Worm (Caenorhabditis elegans) whole organism, young adult: ENCODE data around the gene srd-8.
A peak's percentile ranks its signal among the peaks of the same experiment; 100 is the strongest.

Source experiments
- B0035.1 ChIP-seq: sonication (generic microtip); optimal IDR thresholded peaks from 2 replicates; lab custom pipeline; 2016; ENCODE audit warnings: missing genetic modification characterization, mild to moderate bottlenecking, missing compliant biosample characterization, missing genotype, missing genetic modification reagents
- B0336.3 ChIP-seq: fragments of 200-800 bp; sonication (Bioruptor generic); IDR thresholded peaks from 2 replicates; pipeline ENCODE4 v1.3.6; 2022; ENCODE audit warnings: missing genetic modification characterization, missing compliant biosample characterization
- C06A6.2 ChIP-seq: fragments of 200-800 bp; sonication (Bioruptor generic); conservative IDR thresholded peaks from 2 replicates; pipeline ENCODE4 v1.3.6; 2022; ENCODE audit warnings: missing genetic modification characterization, missing compliant biosample characterization
- D2030.7 ChIP-seq: fragments of 200-800 bp; sonication (Bioruptor generic); IDR thresholded peaks from 2 replicates; pipeline ENCODE4 v1.3.6; 2022; ENCODE audit warnings: missing genetic modification reagents, missing genetic modification characterization, missing compliant biosample characterization
- F10E7.11 ChIP-seq: sonication (generic microtip); optimal IDR thresholded peaks from 2 replicates; lab custom pipeline; 2017; ENCODE audit warnings: mild to moderate bottlenecking, missing genetic modification characterization, moderate library complexity, missing compliant biosample characterization
- F23B12.7 ChIP-seq: sonication (generic microtip); optimal IDR thresholded peaks from 2 replicates; lab custom pipeline; 2017; ENCODE audit warnings: missing genetic modification characterization, mild to moderate bottlenecking, missing compliant biosample characterization, antibody characterized with exemption, moderate library complexity; ENCODE audit not compliant: insufficient read depth
- F52B5.7 ChIP-seq: sonication (generic microtip); optimal IDR thresholded peaks from 2 replicates; lab custom pipeline; 2016; ENCODE audit warnings: mild to moderate bottlenecking, missing genetic modification characterization, missing compliant biosample characterization
- K11D2.4 ChIP-seq: fragments of 200-800 bp; sonication (Bioruptor generic); IDR thresholded peaks from 2 replicates; pipeline ENCODE4 v1.3.6; 2022; ENCODE audit warnings: missing genetic modification reagents, missing genetic modification characterization, missing compliant biosample characterization
- K12H6.12 ChIP-seq: fragments of 200-800 bp; sonication (Bioruptor generic); optimal IDR thresholded peaks from 2 replicates; lab custom pipeline; 2018; ENCODE audit warnings: mild to moderate bottlenecking, missing genetic modification characterization, missing compliant biosample characterization
- Y79H2A.3 ChIP-seq: fragments of 200-800 bp; sonication (Bioruptor generic); conservative IDR thresholded peaks from 2 replicates; pipeline ENCODE4 v1.3.6; 2022; ENCODE audit warnings: missing genetic modification reagents, missing genetic modification characterization, missing compliant biosample characterization
- ama-1 ChIP-seq, 3 experiments: fragments of 150-350 bp in 1 of 3; sonication (generic microtip) in 2 of 3; optimal IDR thresholded peaks; 2 replicates each; lab custom pipeline; 2014 to 2018; ENCODE audit warnings: missing biosample characterization in 2 of 3, missing genetic modification characterization in 2 of 3, missing genetic modification reagents in 2 of 3
- attf-3 ChIP-seq: fragments of 200-800 bp; sonication (Bioruptor generic); conservative IDR thresholded peaks from 2 replicates; pipeline ENCODE4 v1.3.6; 2022; ENCODE audit warnings: missing genetic modification reagents, missing genetic modification characterization, missing compliant biosample characterization
- attf-5 ChIP-seq: fragments of 200-800 bp; sonication (Bioruptor generic); optimal IDR thresholded peaks from 2 replicates; lab custom pipeline; 2018; ENCODE audit warnings: mild to moderate bottlenecking, missing genetic modification characterization, missing compliant biosample characterization
- ccch-3 ChIP-seq: fragments of 200-800 bp; sonication (Bioruptor generic); optimal IDR thresholded peaks from 2 replicates; lab custom pipeline; 2018; ENCODE audit warnings: mild to moderate bottlenecking, missing genetic modification characterization, missing compliant biosample characterization
- cebp-1 ChIP-seq, 2 experiments: fragments of 200-800 bp in 1 of 2; sonication (Bioruptor generic) in 1 of 2; sonication (generic microtip) in 1 of 2; IDR thresholded peaks in 1 of 2; optimal IDR thresholded peaks in 1 of 2; 2 replicates each; pipeline versions ENCODE4 v1.3.6 to Lab custom; 2017 to 2022; ENCODE audit warnings: missing compliant biosample characterization in 2 of 2, missing genetic modification characterization in 2 of 2, mild to moderate bottlenecking in 1 of 2, missing genetic modification reagents in 1 of 2, moderate library complexity in 1 of 2
- chd-7 ChIP-seq: sonication (generic microtip); optimal IDR thresholded peaks from 2 replicates; lab custom pipeline; 2016; ENCODE audit warnings: mild to moderate bottlenecking, missing genetic modification characterization, moderate library complexity, missing compliant biosample characterization
- die-1 ChIP-seq: sonication (generic microtip); optimal IDR thresholded peaks from 2 replicates; lab custom pipeline; 2016; ENCODE audit warnings: missing genotype, mild to moderate bottlenecking, missing genetic modification characterization, missing compliant biosample characterization
- dox-1 ChIP-seq: fragments of 200-800 bp; sonication (Bioruptor generic); IDR thresholded peaks from 2 replicates; pipeline ENCODE4 v1.3.6; 2022; ENCODE audit warnings: missing genetic modification reagents, missing genetic modification characterization, missing compliant biosample characterization
- dpl-1 ChIP-seq: fragments of 150-350 bp; optimal IDR thresholded peaks from 2 replicates; lab custom pipeline; 2014; ENCODE audit warnings: missing biosample characterization, missing genetic modification reagents, missing genetic modification characterization
- efl-1 ChIP-seq: fragments of 150-350 bp; optimal IDR thresholded peaks from 2 replicates; lab custom pipeline; 2014; ENCODE audit warnings: missing biosample characterization, missing genetic modification reagents, missing genetic modification characterization
- egrh-3 ChIP-seq: fragments of 200-800 bp; sonication (Bioruptor generic); IDR thresholded peaks from 2 replicates; pipeline ENCODE4 v1.3.6; 2022; ENCODE audit warnings: missing genetic modification reagents, missing genetic modification characterization, missing compliant biosample characterization
- ekl-4 ChIP-seq: fragments of 200-800 bp; sonication (Bioruptor generic); IDR thresholded peaks from 2 replicates; pipeline ENCODE4 v1.3.6; 2022; ENCODE audit warnings: missing genetic modification reagents, missing genetic modification characterization, missing compliant biosample characterization
- hmg-1.2 ChIP-seq: fragments of 200-800 bp; sonication (Bioruptor generic); IDR thresholded peaks from 2 replicates; pipeline ENCODE4 v1.3.6; 2022; ENCODE audit warnings: missing genetic modification reagents, missing genetic modification characterization, missing compliant biosample characterization
- lin-26 ChIP-seq: fragments of 200-800 bp; sonication (Bioruptor generic); IDR thresholded peaks from 2 replicates; pipeline ENCODE4 v1.3.6; 2022; ENCODE audit warnings: missing genetic modification reagents, missing genetic modification characterization, missing compliant biosample characterization
- lin-40 ChIP-seq: sonication (generic microtip); optimal IDR thresholded peaks from 2 replicates; lab custom pipeline; 2016; ENCODE audit warnings: missing genetic modification characterization, mild to moderate bottlenecking, missing compliant biosample characterization, missing genotype, missing genetic modification reagents
- lin-54 ChIP-seq: fragments of 200-800 bp; sonication (Bioruptor generic); optimal IDR thresholded peaks from 2 replicates; lab custom pipeline; 2018; ENCODE audit warnings: mild to moderate bottlenecking, missing genetic modification characterization, missing compliant biosample characterization
- lir-1 ChIP-seq: fragments of 200-800 bp; sonication (Bioruptor generic); conservative IDR thresholded peaks from 2 replicates; pipeline ENCODE4 v1.3.6; 2022; ENCODE audit warnings: missing genetic modification reagents, missing genetic modification characterization, missing compliant biosample characterization
- lsl-1 ChIP-seq: fragments of 200-800 bp; sonication (Bioruptor generic); optimal IDR thresholded peaks from 2 replicates; lab custom pipeline; 2018; ENCODE audit warnings: mild to moderate bottlenecking, missing genetic modification characterization, moderate library complexity, missing compliant biosample characterization
- mcd-1 ChIP-seq: fragments of 200-800 bp; sonication (Bioruptor generic); IDR thresholded peaks from 2 replicates; pipeline ENCODE4 v1.3.6; 2022; ENCODE audit warnings: missing genetic modification reagents, missing genetic modification characterization, missing compliant biosample characterization
- nhr-120 ChIP-seq: fragments of 200-800 bp; sonication (Bioruptor generic); IDR thresholded peaks from 2 replicates; pipeline ENCODE4 v1.3.6; 2022; ENCODE audit warnings: missing genetic modification characterization, missing compliant biosample characterization
- nhr-80 ChIP-seq: sonication (generic microtip); optimal IDR thresholded peaks from 2 replicates; lab custom pipeline; 2016; ENCODE audit warnings: missing genetic modification characterization, missing compliant biosample characterization
- pbrm-1 ChIP-seq: fragments of 200-800 bp; sonication (Bioruptor generic); IDR thresholded peaks from 2 replicates; pipeline ENCODE4 v1.3.6; 2022; ENCODE audit warnings: missing genetic modification reagents, missing genetic modification characterization, missing compliant biosample characterization
- pha-4 ChIP-seq: fragments of 150-350 bp; sonication (generic microtip); optimal IDR thresholded peaks from 2 replicates; lab custom pipeline; 2014; ENCODE audit warnings: missing biosample characterization, missing genetic modification reagents, missing genetic modification characterization
- snpc-4 ChIP-seq, 5 experiments: fragments of 150-350 bp in 1 of 5; sonication (generic microtip) in 4 of 5; optimal IDR thresholded peaks; 2 replicates each; lab custom pipeline; 2014 to 2018; ENCODE audit warnings: missing genetic modification characterization in 5 of 5, missing biosample characterization in 3 of 5, antibody characterized with exemption in 2 of 5, mild to moderate bottlenecking in 2 of 5, missing compliant biosample characterization in 2 of 5, missing genotype in 2 of 5, moderate library complexity in 2 of 5, missing genetic modification reagents in 1 of 5
- somi-1 ChIP-seq: fragments of 200-800 bp; sonication (Bioruptor generic); optimal IDR thresholded peaks from 2 replicates; lab custom pipeline; 2018; ENCODE audit warnings: mild to moderate bottlenecking, missing genetic modification characterization, missing compliant biosample characterization
- tbp1 ChIP-seq: fragments of 200-800 bp; sonication (Bioruptor generic); optimal IDR thresholded peaks from 2 replicates; lab custom pipeline; 2018; ENCODE audit warnings: mild to moderate bottlenecking, missing genetic modification characterization, missing compliant biosample characterization
- tlf-1 ChIP-seq: fragments of 200-800 bp; sonication (Bioruptor generic); optimal IDR thresholded peaks from 2 replicates; lab custom pipeline; 2018; ENCODE audit warnings: mild to moderate bottlenecking, missing genetic modification characterization, missing compliant biosample characterization
- unc-130 ChIP-seq: sonication (generic microtip); optimal IDR thresholded peaks from 2 replicates; lab custom pipeline; 2016; ENCODE audit warnings: missing genetic modification reagents, missing genetic modification characterization, missing compliant biosample characterization
- unc-62 ChIP-seq: fragments of 150-350 bp; optimal IDR thresholded peaks from 2 replicates; lab custom pipeline; 2014; ENCODE audit warnings: missing biosample characterization, missing genetic modification reagents, missing genetic modification characterization
- zfh-2 ChIP-seq: fragments of 200-800 bp; sonication (Bioruptor generic); conservative IDR thresholded peaks from 2 replicates; pipeline ENCODE4 v1.3.6; 2022; ENCODE audit warnings: missing genetic modification reagents, missing genetic modification characterization, missing compliant biosample characterization
- ztf-25 ChIP-seq: fragments of 200-800 bp; sonication (Bioruptor generic); IDR thresholded peaks from 2 replicates; pipeline ENCODE4 v1.3.6; 2022; ENCODE audit warnings: missing genetic modification reagents, missing genetic modification characterization, missing compliant biosample characterization
- ztf-28 ChIP-seq: fragments of 200-800 bp; sonication (Bioruptor generic); IDR thresholded peaks from 2 replicates; pipeline ENCODE4 v1.3.6; 2022; ENCODE audit warnings: missing genetic modification reagents, missing genetic modification characterization, missing compliant biosample characterization

Gene srd-8

ce11 chrIV:5607343-5607742 lies 38.1 kb downstream of the srd-8 start (continued):
- TF ChIP-seq F23B12.7 (tag; lab: Kevin White, UChicago) (peak; percentile 1), ztf-28 (no peak), attf-5 (peak; percentile 76), cebp-1 (GFP tag; IDR thresholded peaks at IDR 0.05; lab: Robert Waterston, UW) (0 out of 2 replicates have a peak, but pooled peaks have one; percentile 45), cebp-1 (tag; optimal IDR thresholded peaks at IDR 0.05; lab: Kevin White, UChicago) (peak; percentile 83), B0035.1 (tag; lab: Kevin White, UChicago) (no peak), D2030.7 (GFP tag; lab: Robert Waterston, UW) (no peak), tbp1 (GFP tag; lab: Kevin White, UChicago) (peak; percentile 25), F10E7.11 (tag; lab: Kevin White, UChicago) (no peak), pbrm-1 (0 out of 2 replicates have a peak, but pooled peaks have one; percentile 41), snpc-4 (GFP tag; optimal IDR thresholded peaks at IDR 0.05; lab: Kevin White, UChicago) (no peak), snpc-4 (tag; optimal IDR thresholded peaks at IDR 0.05; lab: Kevin White, UChicago) (peak in 3 of 4 experiments; percentile 13 to 62 (median 31)), somi-1 (GFP tag; lab: Kevin White, UChicago) (peak; percentile 92), dpl-1 (GFP tag; lab: Kevin White, UChicago) (no peak), tlf-1 (GFP tag; lab: Kevin White, UChicago) (no peak), K12H6.12 (tag; lab: Kevin White, UChicago) (peak; percentile 93), F52B5.7 (tag; lab: Kevin White, UChicago) (peak; percentile 60), ccch-3 (no peak), lsl-1 (GFP tag; lab: Kevin White, UChicago) (no peak), nhr-80 (peak; percentile 6), zfh-2 (GFP tag; lab: Robert Waterston, UW) (peak; percentile 94), C06A6.2 (GFP tag; lab: Robert Waterston, UW) (no peak; the same call in 1 of the 2 replicates), lin-54 (GFP tag; lab: Kevin White, UChicago) (peak; percentile 34), attf-3 (0 out of 2 replicates have a peak, but pooled peaks have one; percentile 7), egrh-3 (GFP tag; lab: Robert Waterston, UW) (0 out of 2 replicates have a peak, but pooled peaks have one; percentile 7), unc-62 (GFP tag; lab: Kevin White, UChicago) (no peak), Y79H2A.3 (no peak), ztf-25 (GFP tag; lab: Robert Waterston, UW) (no peak), mcd-1 (GFP tag; lab: Robert Waterston, UW) (peak; percentile 18; the same call in 1 of the 2 replicates), K11D2.4 (GFP tag; lab: Robert Waterston, UW) (peak; percentile 70; the same call in 1 of the 2 replicates)

ce11 chrIV:5605225-5605624 lies 40.2 kb downstream of the srd-8 start:
- TF ChIP-seq lir-1 (GFP tag; lab: Robert Waterston, UW) (0 out of 2 replicates have a peak, but pooled peaks have one; percentile 33), nhr-80 (no peak), ekl-4 (GFP tag; lab: Robert Waterston, UW) (peak; percentile 43; the same call in 1 of the 2 replicates), snpc-4 (GFP tag; optimal IDR thresholded peaks at IDR 0.05; lab: Kevin White, UChicago) (no peak), snpc-4 (tag; optimal IDR thresholded peaks at IDR 0.05; lab: Kevin White, UChicago) (no peak)
- TF ChIP-seq, all 124 proteins: peak for 2

ce11 chrIV:5604465-5604864 lies 40.9 kb downstream of the srd-8 start:
- TF ChIP-seq nhr-120 (GFP tag; lab: Robert Waterston, UW), result no peak
- TF ChIP-seq unc-62 (GFP tag; lab: Kevin White, UChicago), result no peak
- TF ChIP-seq B0336.3 (GFP tag; lab: Robert Waterston, UW), result peak; percentile 28; the same call in 1 of the 2 replicates
- no peak for TF ChIP-seq die-1 (tag; lab: Kevin White, UChicago)
- peak; percentile 22; the same call in 1 of the 2 replicates for TF ChIP-seq pbrm-1
- TF ChIP-seq ama-1 (optimal IDR thresholded peaks at IDR 0.05; lab: Kevin White, UChicago), result peak; percentile 44
- TF ChIP-seq ama-1 (GFP tag; optimal IDR thresholded peaks at IDR 0.05; lab: Kevin White, UChicago), result no peak
- TF ChIP-seq hmg-1.2, result peak; percentile 10; the same call in 1 of the 2 replicates
- peak; percentile 25; the same call in 1 of the 2 replicates for TF ChIP-seq dox-1 (GFP tag; lab: Robert Waterston, UW)
- TF ChIP-seq lin-26 (GFP tag; lab: Robert Waterston, UW), result 0 out of 2 replicates have a peak, but pooled peaks have one; percentile 23
- no peak for TF ChIP-seq efl-1 (GFP tag; lab: Kevin White, UChicago)
- TF ChIP-seq chd-7 (tag; lab: Kevin White, UChicago), result peak; percentile 30
- TF ChIP-seq pha-4 (tag; lab: Kevin White, UChicago), result peak; percentile 46
- peak; percentile 15 for TF ChIP-seq nhr-80
- peak; percentile 44 for TF ChIP-seq somi-1 (GFP tag; lab: Kevin White, UChicago)
- peak; percentile 62 for TF ChIP-seq K12H6.12 (tag; lab: Kevin White, UChicago)
- TF ChIP-seq cebp-1 (GFP tag; IDR thresholded peaks at IDR 0.05; lab: Robert Waterston, UW), result no peak
- peak; percentile 62 for TF ChIP-seq cebp-1 (tag; optimal IDR thresholded peaks at IDR 0.05; lab: Kevin White, UChicago)
- TF ChIP-seq lin-40 (tag; lab: Kevin White, UChicago), result peak; percentile 40
- TF ChIP-seq unc-130 (GFP tag; lab: Kevin White, UChicago), result no peak
- peak; percentile 4 for TF ChIP-seq tbp1 (GFP tag; lab: Kevin White, UChicago)
- peak; percentile 55 for TF ChIP-seq attf-5
